Worm (Caenorhabditis elegans) whole organism, late embryonic: ENCODE measurements around the gene ZK353.2.

ENCODE experiments used
- ceh-30 ChIP-seq: fragments of 150-350 bp; optimal IDR thresholded peaks from 2 replicates; lab custom pipeline; 2014; ENCODE audit warnings: missing biosample characterization, missing genetic modification characterization
- mec-3 ChIP-seq: sonication (generic microtip); optimal IDR thresholded peaks from 2 replicates; lab custom pipeline; 2016; ENCODE audit warnings: borderline replicate concordance, missing genetic modification characterization, missing compliant biosample characterization
- pag-3 ChIP-seq: sonication (generic microtip); optimal IDR thresholded peaks from 2 replicates; lab custom pipeline; 2016; ENCODE audit warnings: missing compliant biosample characterization, missing genetic modification characterization, borderline replicate concordance
- pha-4 ChIP-seq: fragments of 150-350 bp; optimal IDR thresholded peaks from 2 replicates; lab custom pipeline; 2018; ENCODE audit warnings: missing biosample characterization, missing genetic modification reagents, missing genetic modification characterization

ce11 chrIII:8370188-8370587 lies 28.3 kb upstream of the ZK353.2 start:
- TF ChIP-seq mec-3 (tag; lab: Kevin White, UChicago) (no peak), ceh-30 (tag; lab: Kevin White, UChicago) (no peak), pag-3 (tag; lab: Kevin White, UChicago) (no peak), pha-4 (tag; lab: Kevin White, UChicago) (no peak)
